Worm (Caenorhabditis elegans): ENCODE data around the gene W05H5.1.

W05H5.1 gene

ce11 chrII:12444679-12445376 lies at the start of gene W05H5.1, which contains the start of gene pitr-6:
Gene W05H5.1, minus strand, starts transcription at chrII:12444779.
Gene pitr-6, plus strand, starts transcription at chrII:12445326.
- TF ChIP-seq F57A8.1 (GFP tag; optimal IDR thresholded peaks at IDR 0.05), result no peak
- 0 out of 2 replicates have a peak, but pooled peaks have one; percentile 15 for TF ChIP-seq ztf-28 (GFP tag; IDR thresholded peaks at IDR 0.05)
- TF ChIP-seq madf-6 (GFP tag; IDR thresholded peaks at IDR 0.05), result no peak

- TF ChIP-seq zfh-2 (GFP tag; conservative IDR thresholded peaks at IDR 0.05) (peak; percentile 74), egrh-3 (GFP tag; IDR thresholded peaks at IDR 0.05) (peak; percentile 97), F37B4.10 (GFP tag; IDR thresholded peaks at IDR 0.05) (0 out of 2 replicates have a peak, but pooled peaks have one; percentile 71), cebp-2 (GFP tag; IDR thresholded peaks at IDR 0.05) (0 out of 2 replicates have a peak, but pooled peaks have one; percentile 4), ceh-91 (GFP tag; IDR thresholded peaks at IDR 0.05) (no peak), egl-18 (GFP tag; IDR thresholded peaks at IDR 0.05) (no peak)
Observed at ce11 chrII:12494067-12494477, 49.5 kb upstream of the W05H5.1 start.

ce11 chrII:12491936-12492335 lies 47.4 kb upstream of the W05H5.1 start, which contains the start of gene srz-6:
Gene srz-6, plus strand, starts transcription at chrII:12492236.
- TF ChIP-seq zfh-2 (GFP tag; conservative IDR thresholded peaks at IDR 0.05), result 0 out of 2 replicates have a peak, but pooled peaks have one; percentile 29
- no peak for TF ChIP-seq attf-5 (GFP tag; optimal IDR thresholded peaks at IDR 0.05)
- no peak for TF ChIP-seq nhr-80 (tag; optimal IDR thresholded peaks at IDR 0.05)
- TF ChIP-seq F57A8.1 (GFP tag; optimal IDR thresholded peaks at IDR 0.05), result no peak
- TF ChIP-seq ztf-25 (GFP tag; IDR thresholded peaks at IDR 0.05), result no peak

DNA sequence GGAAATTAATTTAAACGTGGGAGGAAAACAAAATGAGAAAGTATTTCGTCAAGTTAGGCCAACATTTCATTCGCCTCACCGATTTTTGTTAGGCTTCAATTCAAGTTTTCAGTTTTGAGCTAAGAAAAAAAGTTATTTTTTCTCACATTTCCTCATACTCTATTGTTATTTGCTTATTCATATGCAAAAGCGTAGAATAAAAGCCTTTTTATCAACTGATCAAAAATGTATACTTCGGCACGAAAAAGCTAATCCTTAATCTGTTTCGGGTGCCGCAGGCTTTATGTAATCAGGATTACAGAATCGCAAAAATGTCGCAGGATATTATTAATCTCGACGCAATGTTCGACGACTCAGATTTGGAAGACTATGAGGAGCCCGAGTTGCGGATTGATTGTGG lies 45.3 kb upstream of the W05H5.1 start, which contains the start of gene T21B4.15:
Gene T21B4.15 (plus strand): TSS at position 301 of the 400 bp plus-strand sequence.
- TF ChIP-seq xnd-1 (tag; optimal IDR thresholded peaks at IDR 0.05) (no peak), ztf-25 (GFP tag; IDR thresholded peaks at IDR 0.05) (no peak), ceh-40 (GFP tag; IDR thresholded peaks at IDR 0.05) (no peak), bed-2 (GFP tag; IDR thresholded peaks at IDR 0.05) (no peak), D2030.7 (GFP tag; IDR thresholded peaks at IDR 0.05) (no peak), snpc-3.4 (tag; optimal IDR thresholded peaks at IDR 0.05) (no peak), hrde-1 (tag; optimal IDR thresholded peaks at IDR 0.05; ENCODE audit: borderline replicate concordance) (no peak)

- no peak for TF ChIP-seq aptf-3 (GFP tag; IDR thresholded peaks at IDR 0.05)
- no peak for TF ChIP-seq ccch-3 (GFP tag; optimal IDR thresholded peaks at IDR 0.05)
- TF ChIP-seq ceh-27 (GFP tag; optimal IDR thresholded peaks at IDR 0.05), result no peak
- no peak for TF ChIP-seq madf-3 (GFP tag; IDR thresholded peaks at IDR 0.05)
- no peak for TF ChIP-seq lsy-27 (tag; optimal IDR thresholded peaks at IDR 0.05; ENCODE audit: borderline replicate concordance, insufficient read depth)
- TF ChIP-seq F22D6.2 (tag; optimal IDR thresholded peaks at IDR 0.05), result no peak
- TF ChIP-seq nhr-120 (GFP tag; IDR thresholded peaks at IDR 0.05), result no peak
- TF ChIP-seq F37B4.10 (GFP tag; IDR thresholded peaks at IDR 0.05), result no peak
- no peak for TF ChIP-seq T26A5.8 (tag; optimal IDR thresholded peaks at IDR 0.05)
- no peak for TF ChIP-seq Y67H2A.10 (GFP tag; conservative IDR thresholded peaks at IDR 0.05)
- TF ChIP-seq akir-1 (GFP tag; optimal IDR thresholded peaks at IDR 0.05), result no peak
- no peak for TF ChIP-seq snpc-1.3 (tag; optimal IDR thresholded peaks at IDR 0.05; ENCODE audit: insufficient read depth)
- no peak for TF ChIP-seq hsf-1 (GFP tag; IDR thresholded peaks at IDR 0.05)
- TF ChIP-seq nhr-90 (tag; optimal IDR thresholded peaks at IDR 0.05), result no peak
- TF ChIP-seq lin-35 (GFP tag; optimal IDR thresholded peaks at IDR 0.05), result no peak
- no peak for TF ChIP-seq madf-8 (GFP tag; conservative IDR thresholded peaks at IDR 0.05)
- no peak for TF ChIP-seq C06A6.2 (GFP tag; conservative IDR thresholded peaks at IDR 0.05)
- TF ChIP-seq madf-6 (GFP tag; IDR thresholded peaks at IDR 0.05), result no peak
- no peak for TF ChIP-seq pha-4 (tag; optimal IDR thresholded peaks at IDR 0.05)
Observed at ce11 chrII:12488810-12489209, 44.2 kb upstream of the W05H5.1 start.
